Worm (Caenorhabditis elegans): Measurements from ENCODE around the gene Y56A3A.31.
A peak's percentile ranks its signal among the peaks of the same experiment; 100 is the strongest.

- no peak for TF ChIP-seq ceh-16 (tag; optimal IDR thresholded peaks at IDR 0.05)
- no peak for TF ChIP-seq fkh-10 (GFP tag; optimal IDR thresholded peaks at IDR 0.05)
- TF ChIP-seq jun-1 (tag; optimal IDR thresholded peaks at IDR 0.05) = peak; percentile 90
- no peak for TF ChIP-seq nhr-11 (tag; optimal IDR thresholded peaks at IDR 0.05)
- no peak for TF ChIP-seq ceh-9 (tag; optimal IDR thresholded peaks at IDR 0.05)
- TF ChIP-seq eor-1 (tag; optimal IDR thresholded peaks at IDR 0.05) = no peak
- TF ChIP-seq ztf-11 (tag; optimal IDR thresholded peaks at IDR 0.05) = no peak
- TF ChIP-seq lin-15B (tag; optimal IDR thresholded peaks at IDR 0.05) = peak; percentile 56
- peak in 1 of 3 experiments; percentile 48 for TF ChIP-seq elt-3 (tag; optimal IDR thresholded peaks at IDR 0.05)
- no peak for TF ChIP-seq elt-1 (tag; optimal IDR thresholded peaks at IDR 0.05)
- TF ChIP-seq nhr-25 (tag; optimal IDR thresholded peaks at IDR 0.05) = peak; percentile 60
These were observed 29.0 kb downstream of the Y56A3A.31 start for ce11 chrIII:12003264-12003663.

All from whole organism, L3 larva.